Fruit fly (Drosophila melanogaster) whole organism, embryonic: Measurements from ENCODE around the gene Tlk.

ENCODE experiments used
- Abd-B ChIP-seq: fragments of 200-800 bp; sonication (Bioruptor generic); optimal IDR thresholded peaks from 2 replicates; lab custom pipeline; 2018; ENCODE audit warnings: missing biosample characterization, mild to moderate bottlenecking, missing genetic modification characterization, moderate library complexity
- CG12071 ChIP-seq: fragments of 200-800 bp; sonication (Bioruptor generic); optimal IDR thresholded peaks from 3 replicates; lab custom pipeline; 2018; ENCODE audit warnings: missing biosample characterization, mild to moderate bottlenecking, missing genetic modification characterization
- CG12236 ChIP-seq: fragments of 200-800 bp; sonication (Bioruptor generic); optimal IDR thresholded peaks from 2 replicates; lab custom pipeline; 2016; ENCODE audit warnings: missing biosample characterization, missing genetic modification characterization
- CG12942 ChIP-seq: fragments of 200-800 bp; sonication (Bioruptor generic); optimal IDR thresholded peaks from 3 replicates; lab custom pipeline; 2016; ENCODE audit warnings: missing biosample characterization, missing genetic modification characterization
- CG14050 ChIP-seq: fragments of 200-800 bp; sonication (Bioruptor generic); IDR thresholded peaks from 3 replicates; pipeline ENCODE4 v1.3.6; 2022; ENCODE audit warnings: missing biosample characterization, missing genetic modification characterization
- CG16813 ChIP-seq: fragments of 200-800 bp; sonication (Bioruptor generic); IDR thresholded peaks from 3 replicates; pipeline ENCODE4 v1.3.6; 2022; ENCODE audit warnings: missing biosample characterization, missing genetic modification characterization; ENCODE audit not compliant: partially characterized antibody
- CG17359 ChIP-seq: fragments of 200-800 bp; sonication (Bioruptor generic); optimal IDR thresholded peaks from 3 replicates; lab custom pipeline; 2018; ENCODE audit warnings: missing biosample characterization, mild to moderate bottlenecking, missing genetic modification characterization, moderate library complexity
- CG18011 ChIP-seq: fragments of 200-800 bp; sonication (Bioruptor generic); optimal IDR thresholded peaks from 2 replicates; lab custom pipeline; 2017; ENCODE audit warnings: missing biosample characterization, missing genetic modification characterization, mild to moderate bottlenecking, moderate library complexity, missing genotype
- CG2129 ChIP-seq: fragments of 200-800 bp; sonication (Bioruptor generic); IDR thresholded peaks from 2 replicates; pipeline ENCODE4 v1.3.6; 2022; ENCODE audit warnings: missing biosample characterization, missing genetic modification characterization; ENCODE audit not compliant: partially characterized antibody
- CG30431 ChIP-seq: fragments of 200-800 bp; sonication (Bioruptor generic); optimal IDR thresholded peaks from 2 replicates; lab custom pipeline; 2017; ENCODE audit warnings: missing biosample characterization, missing genetic modification characterization
- CG31365 ChIP-seq: fragments of 200-800 bp; sonication (Bioruptor generic); optimal IDR thresholded peaks from 2 replicates; lab custom pipeline; 2018; ENCODE audit warnings: missing biosample characterization, mild to moderate bottlenecking, missing genetic modification characterization
- CG3163 ChIP-seq: fragments of 200-800 bp; sonication (Bioruptor generic); optimal IDR thresholded peaks from 3 replicates; lab custom pipeline; 2016; ENCODE audit warnings: missing biosample characterization, missing genetic modification characterization
- CG4360 ChIP-seq: fragments of 200-800 bp; sonication (Bioruptor generic); IDR thresholded peaks from 2 replicates; pipeline ENCODE4 v1.3.6; 2022; ENCODE audit warnings: missing biosample characterization, missing genetic modification characterization
- CG43689 ChIP-seq: fragments of 200-800 bp; sonication (Bioruptor generic); IDR thresholded peaks from 2 replicates; pipeline ENCODE4 v1.3.6; 2022; ENCODE audit warnings: missing biosample characterization, missing genetic modification characterization
- CG6689 ChIP-seq: fragments of 200-800 bp; sonication (Bioruptor generic); IDR thresholded peaks from 2 replicates; pipeline ENCODE4 v1.3.6; 2022; ENCODE audit warnings: missing biosample characterization, missing genetic modification characterization
- CG6765 ChIP-seq: fragments of 200-800 bp; sonication (Bioruptor generic); optimal IDR thresholded peaks from 3 replicates; lab custom pipeline; 2017; ENCODE audit warnings: missing biosample characterization, mild to moderate bottlenecking, missing genetic modification characterization
- CG8388 ChIP-seq: fragments of 200-800 bp; sonication (Bioruptor generic); optimal IDR thresholded peaks from 2 replicates; lab custom pipeline; 2019; ENCODE audit warnings: missing biosample characterization, mild to moderate bottlenecking, missing genetic modification characterization, moderate library complexity
- CG8765 ChIP-seq: fragments of 200-800 bp; sonication (Bioruptor generic); IDR thresholded peaks from 2 replicates; pipeline ENCODE4 v1.3.6; 2022; ENCODE audit warnings: missing biosample characterization, missing genetic modification characterization
- CoRest ChIP-seq: fragments of 200-800 bp; sonication (Bioruptor generic); optimal IDR thresholded peaks from 3 replicates; lab custom pipeline; 2018; ENCODE audit warnings: missing biosample characterization, mild to moderate bottlenecking, missing genetic modification characterization, moderate library complexity
- D19B ChIP-seq: fragments of 200-800 bp; sonication (Bioruptor generic); optimal IDR thresholded peaks from 2 replicates; lab custom pipeline; 2017; ENCODE audit warnings: missing biosample characterization, mild to moderate bottlenecking, missing genetic modification characterization
- Ets65A ChIP-seq: fragments of 200-800 bp; sonication (Bioruptor generic); peaks from one replicate; lab custom pipeline; 2016; ENCODE audit warnings: missing biosample characterization, missing genetic modification characterization
- Fer1 ChIP-seq: fragments of 200-800 bp; sonication (Bioruptor generic); optimal IDR thresholded peaks from 2 replicates; lab custom pipeline; 2017; ENCODE audit warnings: missing biosample characterization, mild to moderate bottlenecking, missing genetic modification characterization
- Lim3 ChIP-seq: fragments of 200-800 bp; sonication (Bioruptor generic); IDR thresholded peaks from 2 replicates; pipeline ENCODE4 v1.3.6; 2022; ENCODE audit warnings: missing biosample characterization, missing genetic modification characterization
- MTF-1 ChIP-seq: fragments of 200-800 bp; sonication (Bioruptor generic); optimal IDR thresholded peaks from 2 replicates; lab custom pipeline; 2018; ENCODE audit warnings: missing biosample characterization, mild to moderate bottlenecking, missing genetic modification characterization, borderline replicate concordance
- Myb ChIP-seq: fragments of 200-800 bp; sonication (Bioruptor generic); optimal IDR thresholded peaks from 2 replicates; lab custom pipeline; 2016; ENCODE audit warnings: missing biosample characterization, missing genetic modification characterization
- NK7.1 ChIP-seq: fragments of 200-800 bp; sonication (Bioruptor generic); optimal IDR thresholded peaks from 3 replicates; lab custom pipeline; 2016; ENCODE audit warnings: missing biosample characterization, missing genetic modification characterization
- TFAM ChIP-seq: fragments of 200-800 bp; sonication (Bioruptor generic); optimal IDR thresholded peaks from 2 replicates; lab custom pipeline; 2017; ENCODE audit warnings: missing biosample characterization, missing genetic modification characterization, inconsistent platforms
- Xrp1 ChIP-seq: fragments of 200-800 bp; sonication (Bioruptor generic); IDR thresholded peaks from 2 replicates; pipeline ENCODE4 v1.3.6; 2022; ENCODE audit warnings: missing biosample characterization, missing genetic modification characterization
- ara ChIP-seq: fragments of 200-800 bp; sonication (Bioruptor generic); IDR thresholded peaks from 2 replicates; pipeline ENCODE4 v1.3.6; 2022; ENCODE audit warnings: missing biosample characterization, missing genetic modification characterization
- br ChIP-seq: fragments of >200 bp; optimal IDR thresholded peaks from 2 replicates; lab custom pipeline; 2017
- dmrt11E ChIP-seq: fragments of 200-800 bp; sonication (Bioruptor generic); optimal IDR thresholded peaks from 3 replicates; lab custom pipeline; 2018; ENCODE audit warnings: missing biosample characterization, mild to moderate bottlenecking, missing genetic modification characterization, moderate library complexity
- eve ChIP-seq, 2 experiments: fragments of >200 bp; optimal IDR thresholded peaks; 2 replicates each; lab custom pipeline; 2017; ENCODE audit warnings: missing biosample characterization in 2 of 2, missing genetic modification characterization in 2 of 2
- fru ChIP-seq: fragments of >200 bp; optimal IDR thresholded peaks from 2 replicates; lab custom pipeline; 2017
- gsb-n ChIP-seq: fragments of 200-800 bp; sonication (Bioruptor generic); optimal IDR thresholded peaks from 3 replicates; lab custom pipeline; 2018; ENCODE audit warnings: missing biosample characterization, mild to moderate bottlenecking, missing genetic modification characterization
- h ChIP-seq: fragments of >200 bp; optimal IDR thresholded peaks from 2 replicates; lab custom pipeline; 2017
- hb ChIP-seq: fragments of 200-800 bp; sonication (Bioruptor generic); IDR thresholded peaks from 3 replicates; pipeline ENCODE4 v1.3.6; 2022; ENCODE audit warnings: missing biosample characterization, missing genetic modification characterization; ENCODE audit not compliant: partially characterized antibody
- ken ChIP-seq: fragments of 200-800 bp; sonication (Bioruptor generic); IDR thresholded peaks from 3 replicates; pipeline ENCODE4 v1.3.6; 2022; ENCODE audit warnings: missing biosample characterization, missing genetic modification characterization
- lmd ChIP-seq: fragments of 200-800 bp; sonication (Bioruptor generic); IDR thresholded peaks from 2 replicates; pipeline ENCODE4 v1.3.6; 2022; ENCODE audit warnings: missing biosample characterization, missing genetic modification characterization
- lov ChIP-seq, 2 experiments: fragments of 200-800 bp in 1 of 2; fragments of >200 bp in 1 of 2; sonication (Bioruptor generic) in 1 of 2; IDR thresholded peaks in 1 of 2; optimal IDR thresholded peaks in 1 of 2; 2 replicates in 1 of 2; 3 replicates in 1 of 2; pipeline versions ENCODE4 v1.3.6 to Lab custom; 2017 to 2022; ENCODE audit warnings: missing biosample characterization in 1 of 2, missing genetic modification characterization in 1 of 2
- luna ChIP-seq: fragments of 200-800 bp; sonication (Bioruptor generic); optimal IDR thresholded peaks from 2 replicates; lab custom pipeline; 2016; ENCODE audit warnings: missing biosample characterization, missing genetic modification characterization
- odd ChIP-seq: fragments of 200-800 bp; sonication (Bioruptor generic); optimal IDR thresholded peaks from 2 replicates; lab custom pipeline; 2017; ENCODE audit warnings: missing biosample characterization, mild to moderate bottlenecking, missing genetic modification characterization
- org-1 ChIP-seq: fragments of 200-800 bp; sonication (Bioruptor generic); optimal IDR thresholded peaks from 2 replicates; lab custom pipeline; 2017; ENCODE audit warnings: missing biosample characterization, missing genetic modification characterization
- peb ChIP-seq: fragments of 200-800 bp; sonication (Bioruptor generic); IDR thresholded peaks from 2 replicates; pipeline ENCODE4 v1.3.6; 2022; ENCODE audit warnings: missing biosample characterization, missing genetic modification characterization
- pum ChIP-seq: fragments of 200-800 bp; sonication (Bioruptor generic); optimal IDR thresholded peaks from 2 replicates; lab custom pipeline; 2016; ENCODE audit warnings: missing biosample characterization, missing genetic modification characterization
- scrt ChIP-seq: fragments of 200-800 bp; sonication (Bioruptor generic); optimal IDR thresholded peaks from 2 replicates; lab custom pipeline; 2018; ENCODE audit warnings: missing biosample characterization, mild to moderate bottlenecking, missing genetic modification characterization, moderate library complexity
- sd ChIP-seq: fragments of 200-800 bp; sonication (Bioruptor generic); optimal IDR thresholded peaks from 3 replicates; lab custom pipeline; 2018; ENCODE audit warnings: missing biosample characterization, mild to moderate bottlenecking, missing genetic modification characterization, moderate library complexity
- sim ChIP-seq: fragments of 200-800 bp; sonication (Bioruptor generic); IDR thresholded peaks from 2 replicates; pipeline ENCODE4 v1.3.6; 2022; ENCODE audit warnings: missing biosample characterization, missing genetic modification characterization
- sima ChIP-seq: fragments of 200-800 bp; sonication (Bioruptor generic); optimal IDR thresholded peaks from 2 replicates; lab custom pipeline; 2016; ENCODE audit warnings: missing biosample characterization, missing genetic modification characterization
- slou ChIP-seq: fragments of 200-800 bp; sonication (Bioruptor generic); optimal IDR thresholded peaks from 3 replicates; lab custom pipeline; 2016; ENCODE audit warnings: missing biosample characterization, missing genetic modification characterization
- sob ChIP-seq: fragments of 200-800 bp; sonication (Bioruptor generic); IDR thresholded peaks from 2 replicates; pipeline ENCODE4 v1.3.6; 2022; ENCODE audit warnings: missing biosample characterization, missing genetic modification characterization
- wor ChIP-seq: fragments of 200-800 bp; sonication (Bioruptor generic); IDR thresholded peaks from 2 replicates; pipeline ENCODE4 v1.3.6; 2022; ENCODE audit warnings: missing biosample characterization, missing genetic modification characterization
- z ChIP-seq: fragments of 200-800 bp; sonication (Bioruptor generic); IDR thresholded peaks from 3 replicates; pipeline ENCODE4 v1.3.6; 2022; ENCODE audit warnings: missing biosample characterization, missing genetic modification characterization

The Tlk gene

DNA sequence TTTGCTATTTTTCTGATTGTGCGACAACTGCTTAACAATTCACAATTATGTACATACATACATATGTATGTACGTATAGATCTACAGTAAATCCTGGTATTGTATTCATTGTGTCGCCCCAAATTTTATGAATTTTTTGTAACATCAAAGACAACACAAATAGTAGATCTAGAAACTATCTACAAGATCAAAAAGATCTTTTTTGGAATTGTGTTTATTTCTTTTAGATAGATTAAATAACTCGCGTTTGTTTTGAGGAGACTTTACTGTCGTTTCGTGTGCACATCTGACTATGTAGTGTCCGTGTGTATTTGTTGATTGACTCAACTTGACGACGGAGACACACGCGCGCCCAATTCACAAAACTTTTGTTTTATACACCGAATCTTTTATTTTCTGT, 54.5 kb downstream of the Tlk start (continued):
- TF ChIP-seq luna (GFP tag; lab: Kevin White, UChicago): peak; percentile 91
- TF ChIP-seq Abd-B: peak; percentile 80
- TF ChIP-seq z (GFP tag; lab: Robert Waterston, UW): no peak
- peak in 1 of 2 experiments; percentile 79 for TF ChIP-seq eve (GFP tag; optimal IDR thresholded peaks at IDR 0.05; lab: Kevin White, UChicago)
- peak; percentile 82 for TF ChIP-seq Myb
- TF ChIP-seq lov (optimal IDR thresholded peaks at IDR 0.05; lab: Kevin White, UChicago): no peak
- no peak for TF ChIP-seq lov (GFP tag; IDR thresholded peaks at IDR 0.05; lab: Robert Waterston, UW)
- no peak for TF ChIP-seq CG2129 (GFP tag; lab: Robert Waterston, UW)
- peak; percentile 77 for TF ChIP-seq CG8388
- TF ChIP-seq CG30431 (GFP tag; lab: Kevin White, UChicago): peak; percentile 40
- peak; percentile 70; the same call in 1 of the 2 replicates for TF ChIP-seq Lim3 (GFP tag; lab: Robert Waterston, UW)
- TF ChIP-seq br (lab: Kevin White, UChicago): no peak
- TF ChIP-seq gsb-n (tag; lab: Kevin White, UChicago): peak; percentile 55
- TF ChIP-seq D19B: peak; percentile 84
- no peak for TF ChIP-seq TFAM (GFP tag; lab: Kevin White, UChicago)
- TF ChIP-seq MTF-1 (GFP tag; lab: Kevin White, UChicago): peak; percentile 75
- TF ChIP-seq Fer1 (GFP tag; lab: Kevin White, UChicago): peak; percentile 95
- TF ChIP-seq CG8765 (GFP tag; lab: Robert Waterston, UW): peak; percentile 82
- peak; percentile 73 for TF ChIP-seq CG18011 (GFP tag; lab: Kevin White, UChicago)
- 0 out of 2 replicates have a peak, but pooled peaks have one; percentile 11 for TF ChIP-seq CG4360 (GFP tag; lab: Robert Waterston, UW)
- TF ChIP-seq sim (GFP tag; lab: Robert Waterston, UW): peak; percentile 70; the same call in 1 of the 2 replicates
- peak; percentile 78 for TF ChIP-seq CG12942 (GFP tag; lab: Kevin White, UChicago)
- no peak for TF ChIP-seq fru
- peak; percentile 93 for TF ChIP-seq CoRest (tag; lab: Kevin White, UChicago)
- TF ChIP-seq ken (GFP tag; lab: Robert Waterston, UW): peak; percentile 79
- TF ChIP-seq CG6689 (GFP tag; lab: Robert Waterston, UW): peak; percentile 91
- TF ChIP-seq CG17359 (tag; lab: Kevin White, UChicago): peak; percentile 89
- peak; percentile 96 for TF ChIP-seq Ets65A (GFP tag; lab: Kevin White, UChicago)
- peak; percentile 87 for TF ChIP-seq CG6765 (GFP tag; lab: Kevin White, UChicago)
- TF ChIP-seq CG43689 (GFP tag; lab: Robert Waterston, UW): no peak; the same call in 1 of the 2 replicates
- peak; percentile 89 for TF ChIP-seq scrt
- TF ChIP-seq CG16813: no peak
- TF ChIP-seq org-1 (GFP tag; lab: Kevin White, UChicago): peak; percentile 83
- peak; percentile 71 for TF ChIP-seq NK7.1 (GFP tag; lab: Kevin White, UChicago)
- TF ChIP-seq CG3163: peak; percentile 75
- TF ChIP-seq sob (GFP tag; lab: Robert Waterston, UW): peak; percentile 97
- TF ChIP-seq hb: no peak
- TF ChIP-seq CG14050 (GFP tag; lab: Robert Waterston, UW): peak; percentile 84
- peak; percentile 13 for TF ChIP-seq sima (GFP tag; lab: Kevin White, UChicago)
- TF ChIP-seq wor (GFP tag; lab: Robert Waterston, UW): peak; percentile 63
- no peak for TF ChIP-seq h (lab: Kevin White, UChicago)
- peak; percentile 68 for TF ChIP-seq slou (GFP tag; lab: Kevin White, UChicago)
- peak; percentile 59; the same call in 1 of the 2 replicates for TF ChIP-seq ara (GFP tag; lab: Robert Waterston, UW)
- TF ChIP-seq lmd (GFP tag; lab: Robert Waterston, UW): peak; percentile 94
- peak; percentile 78 for TF ChIP-seq pum (GFP tag; lab: Kevin White, UChicago)
- peak; percentile 40 for TF ChIP-seq CG12236 (GFP tag; lab: Kevin White, UChicago)
- peak; percentile 53 for TF ChIP-seq dmrt11E
- peak; percentile 87 for TF ChIP-seq CG12071 (GFP tag; lab: Kevin White, UChicago)
- TF ChIP-seq sd (tag; lab: Kevin White, UChicago): peak; percentile 83
- TF ChIP-seq peb (GFP tag; lab: Robert Waterston, UW): peak; percentile 76
- peak; percentile 79 for TF ChIP-seq odd (GFP tag; lab: Kevin White, UChicago)
- TF ChIP-seq CG31365 (tag; lab: Kevin White, UChicago): peak; percentile 77
- TF ChIP-seq Xrp1 (GFP tag; lab: Robert Waterston, UW): peak; percentile 89
